Worm (Caenorhabditis elegans): ENCODE data around the gene W04G3.11.

- TF ChIP-seq nhr-42 (GFP tag; IDR thresholded peaks at IDR 0.05) (no peak), F49E8.2 (tag; optimal IDR thresholded peaks at IDR 0.05; ENCODE audit: borderline replicate concordance) (no peak), fkh-10 (GFP tag; optimal IDR thresholded peaks at IDR 0.05) (no peak), aha-1 (tag) (no peak), ztf-11 (tag; optimal IDR thresholded peaks at IDR 0.05) (no peak), nhr-6 (tag; optimal IDR thresholded peaks at IDR 0.05) (no peak), nhr-10 (tag; optimal IDR thresholded peaks at IDR 0.05) (no peak), unc-39 (tag; optimal IDR thresholded peaks at IDR 0.05) (no peak), hlh-30 (tag; optimal IDR thresholded peaks at IDR 0.05; ENCODE audit: insufficient read depth) (no peak), lin-39 (tag; optimal IDR thresholded peaks at IDR 0.05) (no peak), zfp-2 (tag; optimal IDR thresholded peaks at IDR 0.05) (no peak), pha-4 (GFP tag; IDR thresholded peaks at IDR 0.05) (no peak), pha-4 (tag; optimal IDR thresholded peaks at IDR 0.05) (no peak), mxl-2 (GFP tag; conservative IDR thresholded peaks at IDR 0.05) (no peak)
Measured at ce11 chrX:11103173-11103572, 14.2 kb downstream of the W04G3.11 start.

All from whole organism, L4 larva.